Worm (Caenorhabditis elegans): ENCODE data around the gene vps-50.

DNA sequence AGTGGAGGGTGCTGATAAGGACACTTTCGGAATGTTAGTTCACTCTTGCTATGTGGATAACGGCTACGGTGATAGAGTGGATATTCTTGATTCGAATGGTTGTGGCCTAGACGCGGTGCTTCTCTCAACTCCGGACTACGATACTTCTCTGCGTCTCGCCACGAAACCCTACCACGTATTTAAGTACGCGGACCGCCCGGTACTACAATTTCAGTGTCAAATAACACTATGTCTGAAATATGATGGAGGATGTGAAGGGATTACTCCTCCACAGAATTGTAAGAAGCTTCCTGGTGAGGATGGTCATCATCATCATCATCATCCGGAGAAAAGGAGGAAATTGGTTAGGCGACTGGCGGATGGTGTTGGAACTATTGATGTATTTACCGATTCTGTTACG, 46.0 kb downstream of the vps-50 start:
- TF ChIP-seq elt-1 (tag; optimal IDR thresholded peaks at IDR 0.05) (no peak), elt-3 (tag; optimal IDR thresholded peaks at IDR 0.05) (no peak), ztf-11 (tag; optimal IDR thresholded peaks at IDR 0.05) (no peak), lsy-2 (tag; optimal IDR thresholded peaks at IDR 0.05) (no peak), skn-1 (tag; optimal IDR thresholded peaks at IDR 0.05) (no peak), unc-62 (GFP tag; optimal IDR thresholded peaks at IDR 0.05) (no peak), unc-39 (tag; optimal IDR thresholded peaks at IDR 0.05) (no peak)

All from whole organism, L2 larva.